Fruit fly (Drosophila melanogaster): ENCODE data around the gene CG44194.

CG44194 gene

DNA sequence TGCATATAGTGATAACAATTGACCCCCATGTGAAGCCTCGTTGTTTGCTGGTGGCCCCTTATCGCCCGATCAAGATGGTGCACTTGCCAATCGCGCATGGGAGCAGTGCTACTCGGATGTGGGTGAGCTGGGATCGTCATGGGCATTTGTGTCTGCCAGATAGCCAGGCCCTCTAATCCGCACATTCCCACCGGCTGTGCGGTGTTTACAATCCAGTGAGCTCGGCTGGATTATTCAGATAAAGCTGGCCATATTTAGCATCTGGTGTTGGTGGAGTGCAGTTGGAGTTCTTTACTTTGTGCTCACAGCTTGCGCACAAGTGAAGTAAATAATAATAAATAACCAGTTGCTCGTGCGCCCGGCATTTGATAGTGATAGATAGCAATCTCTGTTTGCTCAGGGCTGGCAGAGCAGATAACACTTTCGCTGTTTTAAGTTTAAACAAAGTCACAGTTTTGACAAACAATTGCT, 35.5 kb upstream of the CG44194 start (continued):
- TF ChIP-seq da (GFP tag; optimal IDR thresholded peaks at IDR 0.05) (no peak), amos (GFP tag; IDR thresholded peaks at IDR 0.05; ENCODE audit: partially characterized antibody) (no peak), Ets97D (GFP tag; optimal IDR thresholded peaks at IDR 0.05) (peak; percentile 20), CG8089 (GFP tag; optimal IDR thresholded peaks at IDR 0.05) (no peak), CG4404 (GFP tag; IDR thresholded peaks at IDR 0.05) (no peak), CG30403 (GFP tag; optimal IDR thresholded peaks at IDR 0.05) (no peak), Drgx (GFP tag; IDR thresholded peaks at IDR 0.05) (no peak), CG31365 (tag; optimal IDR thresholded peaks at IDR 0.05) (no peak), bsh (GFP tag; optimal IDR thresholded peaks at IDR 0.05) (peak in 1 of 2 experiments; percentile 39), seq (GFP tag; IDR thresholded peaks at IDR 0.05) (no peak), CG2202 (tag; optimal IDR thresholded peaks at IDR 0.05) (no peak), Bdp1 (GFP tag; optimal IDR thresholded peaks at IDR 0.05) (no peak), CG33557 (GFP tag; optimal IDR thresholded peaks at IDR 0.05) (no peak), croc (GFP tag; conservative IDR thresholded peaks at IDR 0.05) (no peak), CG2712 (tag; optimal IDR thresholded peaks at IDR 0.05) (no peak), odd (GFP tag; optimal IDR thresholded peaks at IDR 0.05) (peak; percentile 51), CG7357 (GFP tag; IDR thresholded peaks at IDR 0.05) (no peak), NC2β (GFP tag; optimal IDR thresholded peaks at IDR 0.05) (no peak), Chrac-16 (GFP tag; optimal IDR thresholded peaks at IDR 0.05) (no peak), Mes4 (GFP tag; optimal IDR thresholded peaks at IDR 0.05) (no peak), dmrt11E (tag; optimal IDR thresholded peaks at IDR 0.05) (peak; percentile 20), Hr39 (optimal IDR thresholded peaks at IDR 0.05) (no peak), Nf-YB (GFP tag; optimal IDR thresholded peaks at IDR 0.05) (no peak), CG14667 (GFP tag; IDR thresholded peaks at IDR 0.05) (no peak), Myb (GFP tag; optimal IDR thresholded peaks at IDR 0.05) (no peak), CG15269 (tag; optimal IDR thresholded peaks at IDR 0.05) (no peak), gt (GFP tag; IDR thresholded peaks at IDR 0.05) (no peak), CG17802 (tag; optimal IDR thresholded peaks at IDR 0.05) (no peak), CG13287 (GFP tag; IDR thresholded peaks at IDR 0.05; ENCODE audit: partially characterized antibody) (no peak), CG6689 (GFP tag; IDR thresholded peaks at IDR 0.05) (no peak), kni (GFP tag; optimal IDR thresholded peaks at IDR 0.05) (no peak), CG15696 (tag; optimal IDR thresholded peaks at IDR 0.05) (peak; percentile 39), vfl (GFP tag; optimal IDR thresholded peaks at IDR 0.05) (no peak), CG2129 (GFP tag; IDR thresholded peaks at IDR 0.05; ENCODE audit: partially characterized antibody) (no peak), zf30C (GFP tag; optimal IDR thresholded peaks at IDR 0.05) (no peak), lab (GFP tag; optimal IDR thresholded peaks at IDR 0.05) (peak; percentile 83), CG16813 (GFP tag; IDR thresholded peaks at IDR 0.05; ENCODE audit: partially characterized antibody) (0 out of 3 replicates have a peak, but pooled peaks have one; percentile 11), aop (GFP tag; IDR thresholded peaks at IDR 0.05) (no peak), CG4854 (GFP tag; optimal IDR thresholded peaks at IDR 0.05) (no peak), pzg (GFP tag; optimal IDR thresholded peaks at IDR 0.05) (no peak), Doc2 (GFP tag; IDR thresholded peaks at IDR 0.05) (no peak), Hr51 (GFP tag; optimal IDR thresholded peaks at IDR 0.05) (no peak), ttk (GFP tag; IDR thresholded peaks at IDR 0.05) (no peak; the same call in 1 of the 2 replicates), CG17186 (GFP tag; optimal IDR thresholded peaks at IDR 0.05) (peak; percentile 59), Fer3 (tag; optimal IDR thresholded peaks at IDR 0.05) (peak; percentile 37), pum (GFP tag; optimal IDR thresholded peaks at IDR 0.05) (no peak), CG3281 (GFP tag; optimal IDR thresholded peaks at IDR 0.05) (peak; percentile 52), CG4424 (GFP tag; optimal IDR thresholded peaks at IDR 0.05) (no peak), luna (GFP tag; optimal IDR thresholded peaks at IDR 0.05) (no peak), CG10979 (tag; optimal IDR thresholded peaks at IDR 0.05) (peak; percentile 30), CG34224 (GFP tag; IDR thresholded peaks at IDR 0.05; ENCODE audit: partially characterized antibody) (no peak)

Measured in whole organism, embryonic.